Fruit fly (Drosophila melanogaster): ENCODE data around the gene x16.

Gene x16

dm6 chr2L:6967422-6968012 is 47.5 kb upstream of the x16 start, which contains the start of gene Sumo (continued):
- TF ChIP-seq caup (GFP tag; optimal IDR thresholded peaks at IDR 0.05; ENCODE audit: severe bottlenecking) (no peak), Myb (GFP tag; optimal IDR thresholded peaks at IDR 0.05) (no peak), CG4404 (GFP tag; IDR thresholded peaks at IDR 0.05) (no peak), cwo (GFP tag; optimal IDR thresholded peaks at IDR 0.05) (no peak), da (GFP tag; optimal IDR thresholded peaks at IDR 0.05) (no peak), ato (GFP tag; IDR thresholded peaks at IDR 0.05; ENCODE audit: partially characterized antibody) (peak; percentile 100), CG33557 (GFP tag; optimal IDR thresholded peaks at IDR 0.05) (no peak), shn (GFP tag; optimal IDR thresholded peaks at IDR 0.05) (no peak), CG9932 (GFP tag; IDR thresholded peaks at IDR 0.05) (peak; percentile 93), CG33213 (GFP tag; optimal IDR thresholded peaks at IDR 0.05) (no peak), Max (GFP tag; optimal IDR thresholded peaks at IDR 0.05) (no peak), CG7357 (GFP tag; IDR thresholded peaks at IDR 0.05) (no peak), Trl (optimal IDR thresholded peaks at IDR 0.05) (no peak), Trl (GFP tag; optimal IDR thresholded peaks at IDR 0.05) (no peak), luna (GFP tag; optimal IDR thresholded peaks at IDR 0.05) (no peak), CG10979 (tag; optimal IDR thresholded peaks at IDR 0.05) (no peak), CG9215 (GFP tag; IDR thresholded peaks at IDR 0.05) (no peak; the same call in 1 of the 2 replicates), otp (GFP tag; IDR thresholded peaks at IDR 0.05) (no peak), CG30020 (tag; optimal IDR thresholded peaks at IDR 0.05) (peak; percentile 69), rib (GFP tag; IDR thresholded peaks at IDR 0.05) (no peak), pfk (GFP tag; optimal IDR thresholded peaks at IDR 0.05) (no peak), repo (GFP tag; optimal IDR thresholded peaks at IDR 0.05) (no peak), en (GFP tag; optimal IDR thresholded peaks at IDR 0.05) (no peak), CG11560 (tag; IDR thresholded peaks at IDR 0.05) (peak; percentile 16; the same call in 1 of the 3 replicates), Adf1 (GFP tag; IDR thresholded peaks at IDR 0.05) (no peak), CG12659 (GFP tag; optimal IDR thresholded peaks at IDR 0.05) (peak; percentile 50), Meics (GFP tag; optimal IDR thresholded peaks at IDR 0.05) (peak; percentile 25), Fer2 (tag; optimal IDR thresholded peaks at IDR 0.05) (no peak), lilli (GFP tag; optimal IDR thresholded peaks at IDR 0.05) (no peak), CG8478 (optimal IDR thresholded peaks at IDR 0.05) (no peak), fd96Cb (tag; optimal IDR thresholded peaks at IDR 0.05) (no peak), hb (GFP tag; IDR thresholded peaks at IDR 0.05; ENCODE audit: partially characterized antibody) (peak; percentile 99), CG18619 (GFP tag; optimal IDR thresholded peaks at IDR 0.05) (peak; percentile 15), CG7839 (tag; optimal IDR thresholded peaks at IDR 0.05) (peak; percentile 13), chn (GFP tag; optimal IDR thresholded peaks at IDR 0.05) (no peak), CG18011 (GFP tag; optimal IDR thresholded peaks at IDR 0.05) (no peak), gsb (GFP tag; IDR thresholded peaks at IDR 0.05) (peak; percentile 5; the same call in 1 of the 2 replicates), CG30403 (GFP tag; optimal IDR thresholded peaks at IDR 0.05) (no peak), CG4282 (GFP tag; optimal IDR thresholded peaks at IDR 0.05) (no peak), nom (GFP tag; optimal IDR thresholded peaks at IDR 0.05) (no peak), CG6272 (GFP tag; IDR thresholded peaks at IDR 0.05) (peak; percentile 80), CG14860 (GFP tag; IDR thresholded peaks at IDR 0.05; ENCODE audit: partially characterized antibody) (peak; percentile 99), Usf (GFP tag; optimal IDR thresholded peaks at IDR 0.05) (peak; percentile 25), CrebB (tag; optimal IDR thresholded peaks at IDR 0.05) (no peak), Gug (GFP tag; IDR thresholded peaks at IDR 0.05) (peak; percentile 83; the same call in 2 of the 4 replicates), ewg (GFP tag; optimal IDR thresholded peaks at IDR 0.05) (no peak), dati (GFP tag; IDR thresholded peaks at IDR 0.05) (no peak), CG9817 (tag; optimal IDR thresholded peaks at IDR 0.05) (peak; percentile 27), Camta (GFP tag; optimal IDR thresholded peaks at IDR 0.05) (no peak), slp2 (GFP tag; optimal IDR thresholded peaks at IDR 0.05) (no peak), grau (tag; optimal IDR thresholded peaks at IDR 0.05) (peak; percentile 21)

Data from whole organism, embryonic.